Fruit fly (Drosophila melanogaster) whole organism, pupa: ENCODE results near the gene CG9643.

Source experiments
- CG10348 ChIP-seq: fragments of 200-800 bp; sonication (Bioruptor generic); IDR thresholded peaks from 2 replicates; pipeline ENCODE4 v1.3.6; 2022; ENCODE audit warnings: missing biosample characterization, missing genetic modification characterization
- CG12605 ChIP-seq: fragments of 200-800 bp; sonication (Bioruptor generic); IDR thresholded peaks from 2 replicates; pipeline ENCODE4 v1.3.6; 2022; ENCODE audit warnings: missing biosample characterization, missing genetic modification characterization
- CG13204 ChIP-seq: fragments of 200-800 bp; sonication (Bioruptor generic); optimal IDR thresholded peaks from 2 replicates; lab custom pipeline; 2018; ENCODE audit warnings: missing biosample characterization, mild to moderate bottlenecking, missing genetic modification characterization, moderate library complexity
- CG14655 ChIP-seq: fragments of 200-800 bp; sonication (Bioruptor generic); optimal IDR thresholded peaks from 3 replicates; lab custom pipeline; 2017; ENCODE audit warnings: mild to moderate bottlenecking, missing biosample characterization, missing genetic modification reagents, missing genetic modification characterization
- CG15710 ChIP-seq: fragments of 200-800 bp; sonication (Bioruptor generic); optimal IDR thresholded peaks from 2 replicates; lab custom pipeline; 2018; ENCODE audit warnings: missing biosample characterization, mild to moderate bottlenecking, missing genetic modification characterization, moderate library complexity
- CG17806 ChIP-seq: fragments of 200-800 bp; sonication (Bioruptor generic); optimal IDR thresholded peaks from 2 replicates; lab custom pipeline; 2018; ENCODE audit warnings: missing biosample characterization, mild to moderate bottlenecking, missing genetic modification characterization, moderate library complexity
- CG32121 ChIP-seq: fragments of 200-800 bp; sonication (Bioruptor generic); IDR thresholded peaks from 2 replicates; pipeline ENCODE4 v1.3.6; 2022; ENCODE audit warnings: missing biosample characterization, missing genetic modification characterization
- CG34367 ChIP-seq: fragments of 200-800 bp; sonication (Bioruptor generic); optimal IDR thresholded peaks from 2 replicates; lab custom pipeline; 2018; ENCODE audit warnings: missing biosample characterization, mild to moderate bottlenecking, missing genetic modification characterization
- CG4496 ChIP-seq: fragments of 200-800 bp; sonication (Bioruptor generic); IDR thresholded peaks from 3 replicates; pipeline ENCODE4 v1.3.6; 2022; ENCODE audit warnings: missing biosample characterization, missing genetic modification characterization
- CG8159 ChIP-seq: fragments of 200-800 bp; sonication (Bioruptor generic); optimal IDR thresholded peaks from 3 replicates; lab custom pipeline; 2018; ENCODE audit warnings: missing biosample characterization, mild to moderate bottlenecking, missing genetic modification characterization, moderate library complexity
- CG8301 ChIP-seq: fragments of 200-800 bp; sonication (Bioruptor generic); optimal IDR thresholded peaks from 2 replicates; lab custom pipeline; 2018; ENCODE audit warnings: missing biosample characterization, mild to moderate bottlenecking, missing genetic modification characterization
- CG9948 ChIP-seq: fragments of 200-800 bp; sonication (Bioruptor generic); optimal IDR thresholded peaks from 2 replicates; lab custom pipeline; 2018; ENCODE audit warnings: missing biosample characterization, mild to moderate bottlenecking, missing genetic modification characterization, moderate library complexity
- D1 ChIP-seq: fragments of 200-800 bp; sonication (Bioruptor generic); optimal IDR thresholded peaks from 2 replicates; lab custom pipeline; 2018; ENCODE audit warnings: missing biosample characterization, mild to moderate bottlenecking, missing genetic modification characterization, moderate library complexity
- EcR ChIP-seq: fragments of 200-800 bp; sonication (Bioruptor generic); optimal IDR thresholded peaks from 3 replicates; lab custom pipeline; 2019; ENCODE audit warnings: missing biosample characterization, missing genetic modification characterization, mild to moderate bottlenecking, moderate library complexity, missing genetic modification reagents
- Ets98B ChIP-seq: fragments of 200-800 bp; sonication (Bioruptor generic); IDR thresholded peaks from 2 replicates; pipeline ENCODE4 v1.3.6; 2022; ENCODE audit warnings: missing biosample characterization, missing genetic modification characterization
- Pif1A ChIP-seq: fragments of 200-800 bp; sonication (Bioruptor generic); optimal IDR thresholded peaks from 3 replicates; lab custom pipeline; 2016; ENCODE audit warnings: missing biosample characterization, missing genetic modification characterization
- Pif1B ChIP-seq: fragments of 200-800 bp; sonication (Bioruptor generic); optimal IDR thresholded peaks from 3 replicates; lab custom pipeline; 2016; ENCODE audit warnings: missing biosample characterization, missing genetic modification characterization
- Snoo ChIP-seq: fragments of 200-800 bp; sonication (Bioruptor generic); optimal IDR thresholded peaks from 3 replicates; lab custom pipeline; 2017; ENCODE audit warnings: missing biosample characterization, mild to moderate bottlenecking, missing genetic modification characterization, inconsistent platforms
- fd96Ca ChIP-seq: fragments of 200-800 bp; sonication (Bioruptor generic); IDR thresholded peaks from 3 replicates; pipeline ENCODE4 v1.3.6; 2022; ENCODE audit warnings: missing biosample characterization, missing genetic modification characterization
- gl ChIP-seq: fragments of 200-800 bp; sonication (Bioruptor generic); optimal IDR thresholded peaks from 2 replicates; lab custom pipeline; 2018; ENCODE audit warnings: missing biosample characterization, mild to moderate bottlenecking, missing genetic modification characterization
- rn ChIP-seq: fragments of 200-800 bp; sonication (Bioruptor generic); IDR thresholded peaks from 2 replicates; pipeline ENCODE4 v1.3.6; 2022; ENCODE audit warnings: missing biosample characterization, missing genetic modification characterization

The CG9643 gene

dm6 chr2L:2986776-2987175 lies 7.7 kb upstream of the CG9643 start:
- TF ChIP-seq rn (GFP tag; lab: Robert Waterston, UW) (no peak), CG14655 (GFP tag; lab: Kevin White, UChicago) (no peak), CG15710 (tag; lab: Kevin White, UChicago) (no peak), CG4496 (GFP tag; lab: Robert Waterston, UW) (no peak), CG17806 (no peak), D1 (tag; lab: Kevin White, UChicago) (no peak), CG8301 (tag; lab: Kevin White, UChicago) (no peak), CG32121 (GFP tag; lab: Robert Waterston, UW) (no peak), CG34367 (tag; lab: Kevin White, UChicago) (no peak), CG8159 (tag; lab: Kevin White, UChicago) (no peak), Pif1A (GFP tag; lab: Kevin White, UChicago) (no peak), gl (tag; lab: Kevin White, UChicago) (no peak), CG9948 (tag; lab: Kevin White, UChicago) (no peak), Snoo (tag; lab: Kevin White, UChicago) (no peak), CG13204 (GFP tag; lab: Kevin White, UChicago) (no peak), CG12605 (GFP tag; lab: Robert Waterston, UW) (no peak)

DNA sequence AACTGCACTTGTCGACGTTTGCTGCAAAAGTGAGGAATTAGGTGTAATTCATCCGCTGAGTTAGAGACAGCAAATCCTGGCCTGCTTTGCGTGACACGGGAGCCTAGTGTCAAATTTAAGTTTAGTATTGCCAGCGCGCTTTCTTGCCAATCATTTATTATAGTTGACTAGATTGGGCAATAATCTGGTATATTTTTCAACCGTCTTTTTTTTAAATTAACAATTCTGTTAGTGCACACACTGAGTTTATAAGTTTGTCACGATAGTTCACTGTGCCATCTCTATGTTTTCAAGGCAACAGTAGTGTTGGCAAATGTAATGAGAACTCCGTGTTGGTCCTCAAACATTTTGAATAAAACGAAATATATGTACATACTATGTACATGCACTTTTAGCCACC lies 2.3 kb downstream of the CG9643 start, which contains the start of the genes CG9641 and CG3165:
CG9641 (minus strand) TSS at position 34 of the 400 bp plus-strand sequence.
CG3165 (plus strand) TSS at position 294 of the 400 bp plus-strand sequence.
- TF ChIP-seq fd96Ca (GFP tag; lab: Robert Waterston, UW) (peak; percentile 91), CG9948 (tag; lab: Kevin White, UChicago) (peak; percentile 71), EcR (GFP tag; lab: Kevin White, UChicago) (no peak), Pif1A (GFP tag; lab: Kevin White, UChicago) (no peak), CG4496 (GFP tag; lab: Robert Waterston, UW) (peak; percentile 86), CG8301 (tag; lab: Kevin White, UChicago) (no peak), CG8159 (tag; lab: Kevin White, UChicago) (peak; percentile 82), CG32121 (GFP tag; lab: Robert Waterston, UW) (peak; percentile 81), CG13204 (GFP tag; lab: Kevin White, UChicago) (no peak), Pif1B (GFP tag; lab: Kevin White, UChicago) (no peak), rn (GFP tag; lab: Robert Waterston, UW) (peak; percentile 74; the same call in 1 of the 2 replicates), CG12605 (GFP tag; lab: Robert Waterston, UW) (peak; percentile 44; the same call in 1 of the 2 replicates), CG17806 (peak; percentile 74), CG14655 (GFP tag; lab: Kevin White, UChicago) (no peak), gl (tag; lab: Kevin White, UChicago) (peak; percentile 53), D1 (tag; lab: Kevin White, UChicago) (no peak), Ets98B (peak; percentile 71), CG34367 (tag; lab: Kevin White, UChicago) (peak; percentile 77), CG15710 (tag; lab: Kevin White, UChicago) (peak; percentile 78), Snoo (tag; lab: Kevin White, UChicago) (peak; percentile 79)

DNA sequence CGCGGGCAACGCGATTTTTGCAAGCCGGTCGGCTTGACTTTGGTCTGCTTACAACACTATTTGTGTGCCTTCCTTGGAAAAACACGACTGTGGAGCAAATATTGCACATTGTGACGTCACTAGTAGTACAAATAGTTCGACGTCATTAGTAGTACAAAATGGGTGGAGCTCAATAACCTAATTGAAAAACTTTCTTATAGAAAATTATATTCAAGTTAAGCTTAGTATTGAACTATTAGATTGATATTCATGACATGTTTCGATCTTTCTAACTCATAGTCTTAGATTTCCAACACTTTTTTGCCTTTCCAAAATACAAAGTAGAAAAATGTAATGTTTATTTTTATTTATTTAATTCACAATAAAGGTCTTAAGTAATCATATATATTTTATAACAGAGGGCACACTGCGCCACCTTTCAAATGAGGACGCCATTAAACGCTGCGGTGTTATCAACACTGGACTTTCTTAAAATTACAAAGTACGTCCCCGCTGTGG lies 6.6 kb downstream of the CG9643 start, which contains the start of the genes Rrp1 and gammaTub23C:
Rrp1 (minus strand) TSS at position 70 of the 498 bp plus-strand sequence.
gammaTub23C (plus strand) TSS at position 453 of the 498 bp plus-strand sequence.
- TF ChIP-seq CG15710 (tag; lab: Kevin White, UChicago) (peak; percentile 87), CG10348 (peak; percentile 59; the same call in 1 of the 2 replicates), CG32121 (GFP tag; lab: Robert Waterston, UW) (peak; percentile 80; the same call in 1 of the 2 replicates), fd96Ca (GFP tag; lab: Robert Waterston, UW) (peak; percentile 69; the same call in 2 of the 3 replicates), rn (GFP tag; lab: Robert Waterston, UW) (peak; percentile 60; the same call in 1 of the 2 replicates), CG8159 (tag; lab: Kevin White, UChicago) (peak; percentile 92), Pif1A (GFP tag; lab: Kevin White, UChicago) (no peak), Snoo (tag; lab: Kevin White, UChicago) (peak; percentile 90), Pif1B (GFP tag; lab: Kevin White, UChicago) (no peak), CG14655 (GFP tag; lab: Kevin White, UChicago) (peak; percentile 94), CG9948 (tag; lab: Kevin White, UChicago) (peak; percentile 89), CG4496 (GFP tag; lab: Robert Waterston, UW) (peak; percentile 82), CG8301 (tag; lab: Kevin White, UChicago) (peak; percentile 86), CG12605 (GFP tag; lab: Robert Waterston, UW) (0 out of 2 replicates have a peak, but pooled peaks have one; percentile 53), CG13204 (GFP tag; lab: Kevin White, UChicago) (no peak), CG34367 (tag; lab: Kevin White, UChicago) (peak; percentile 80), Ets98B (peak; percentile 67), gl (tag; lab: Kevin White, UChicago) (peak; percentile 33), EcR (GFP tag; lab: Kevin White, UChicago) (no peak), D1 (tag; lab: Kevin White, UChicago) (no peak), CG17806 (peak; percentile 80)
- TF ChIP-seq, all 21 proteins: peak for 16

DNA sequence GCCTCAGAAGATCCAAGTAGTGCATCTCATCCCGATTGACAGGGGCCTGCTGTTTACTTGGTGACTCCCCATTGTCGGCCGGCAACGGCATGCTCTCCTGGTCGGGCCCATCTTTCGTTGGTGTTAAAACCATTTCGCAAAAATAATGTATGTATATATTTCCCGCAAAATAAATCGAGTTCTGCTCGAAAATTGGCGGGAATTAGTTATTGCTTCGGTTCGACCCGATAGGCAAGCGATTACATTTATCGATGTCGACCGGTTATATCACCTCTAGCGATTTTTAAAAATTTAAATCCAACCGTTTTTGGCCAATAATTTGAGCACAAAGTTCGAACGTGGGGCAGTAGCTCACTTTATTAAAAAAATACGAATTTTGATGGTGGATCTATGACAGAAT lies 9.7 kb downstream of the CG9643 start, which contains the start of gene Ts:
Ts (minus strand) TSS at position 201 of the 400 bp plus-strand sequence.
- TF ChIP-seq CG14655 (GFP tag; lab: Kevin White, UChicago) (no peak), CG12605 (GFP tag; lab: Robert Waterston, UW) (no peak), Pif1B (GFP tag; lab: Kevin White, UChicago) (no peak), rn (GFP tag; lab: Robert Waterston, UW) (no peak)

- TF ChIP-seq Snoo (tag; lab: Kevin White, UChicago) (no peak), fd96Ca (GFP tag; lab: Robert Waterston, UW) (no peak), CG15710 (tag; lab: Kevin White, UChicago) (no peak), CG10348 (no peak), Pif1A (GFP tag; lab: Kevin White, UChicago) (no peak), CG32121 (GFP tag; lab: Robert Waterston, UW) (no peak), CG17806 (no peak), CG4496 (GFP tag; lab: Robert Waterston, UW) (no peak), Pif1B (GFP tag; lab: Kevin White, UChicago) (no peak), CG8301 (tag; lab: Kevin White, UChicago) (no peak), CG34367 (tag; lab: Kevin White, UChicago) (no peak), rn (GFP tag; lab: Robert Waterston, UW) (no peak), EcR (GFP tag; lab: Kevin White, UChicago) (no peak)
- TF ChIP-seq, all 21 proteins: peak for 0
Measured at dm6 chr2L:2966917-2967316, 12.2 kb downstream of the CG9643 start.
